Worm (Caenorhabditis elegans): ENCODE data around the gene ZK632.12.

DNA sequence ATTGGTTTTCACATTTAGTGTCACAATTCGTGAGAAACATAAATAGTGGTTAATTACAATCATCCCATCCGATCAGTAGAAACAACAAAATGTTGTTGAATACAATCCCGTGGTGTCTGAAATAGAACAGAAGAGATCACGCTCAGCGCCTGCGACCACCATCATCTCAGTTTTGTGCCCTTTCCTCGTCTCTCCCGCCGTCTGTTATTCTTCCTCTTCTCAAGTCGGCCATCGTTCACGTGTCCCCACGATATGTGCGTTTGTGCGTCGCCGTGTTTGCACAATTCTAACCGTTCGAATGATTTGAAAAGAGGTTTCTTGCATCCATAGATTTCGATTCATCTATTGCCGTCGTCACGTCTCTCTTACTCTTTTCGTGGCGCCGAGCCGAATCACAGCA, 11.8 kb upstream of the ZK632.12 start, which contains the start of gene panl-3:
- TF ChIP-seq hpl-2 (GFP tag; optimal IDR thresholded peaks at IDR 0.05) (no peak), nhr-11 (tag; optimal IDR thresholded peaks at IDR 0.05) (no peak), mdl-1 (tag; optimal IDR thresholded peaks at IDR 0.05) (peak in 1 of 2 experiments; percentile 95), nhr-12 (tag; optimal IDR thresholded peaks at IDR 0.05) (no peak)

All from whole organism, L1 larva.